Worm (Caenorhabditis elegans): ENCODE data around the gene K01B6.3.
A peak's percentile ranks its signal among the peaks of the same experiment; 100 is the strongest.

Gene K01B6.3

DNA sequence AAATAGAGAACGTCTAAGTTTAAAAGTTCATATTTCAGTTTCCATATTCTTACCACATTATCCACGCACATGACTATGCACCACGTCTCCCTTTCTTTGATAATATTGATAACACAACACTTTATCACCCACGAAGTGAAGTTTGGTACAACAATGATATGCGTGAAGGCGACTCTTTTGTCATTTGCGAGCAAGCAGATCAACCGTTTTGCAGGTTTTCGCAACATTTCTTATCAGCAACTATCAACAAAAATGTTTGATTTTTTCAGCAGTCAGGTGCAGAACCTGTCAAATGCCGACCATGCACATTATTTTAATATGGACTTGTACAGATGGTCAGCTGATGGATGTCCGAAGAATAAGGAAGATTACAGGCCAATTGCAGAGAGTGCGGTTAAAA, 26.5 kb downstream of the K01B6.3 start (continued):
- TF ChIP-seq die-1 (tag; optimal IDR thresholded peaks at IDR 0.05) (no peak), ekl-4 (GFP tag; IDR thresholded peaks at IDR 0.05) (no peak), sptf-2 (GFP tag; optimal IDR thresholded peaks at IDR 0.05) (no peak), lin-35 (GFP tag; optimal IDR thresholded peaks at IDR 0.05) (no peak), Y53G8AR.9 (GFP tag; conservative IDR thresholded peaks at IDR 0.05) (no peak), chd-7 (tag; optimal IDR thresholded peaks at IDR 0.05) (no peak), pha-4 (tag; optimal IDR thresholded peaks at IDR 0.05) (peak; percentile 52), F52B5.7 (tag; optimal IDR thresholded peaks at IDR 0.05) (no peak), D2030.7 (GFP tag; IDR thresholded peaks at IDR 0.05) (no peak), nhr-80 (tag; optimal IDR thresholded peaks at IDR 0.05) (peak; percentile 98), hsf-1 (GFP tag; IDR thresholded peaks at IDR 0.05) (no peak), nhr-120 (GFP tag; IDR thresholded peaks at IDR 0.05) (no peak), lag-1 (GFP tag; IDR thresholded peaks at IDR 0.05) (no peak), xnd-1 (tag; optimal IDR thresholded peaks at IDR 0.05) (no peak), zfh-2 (GFP tag; conservative IDR thresholded peaks at IDR 0.05) (no peak), unc-130 (GFP tag; optimal IDR thresholded peaks at IDR 0.05) (no peak), tbp1 (GFP tag; optimal IDR thresholded peaks at IDR 0.05) (peak; percentile 22), unc-62 (GFP tag; optimal IDR thresholded peaks at IDR 0.05) (peak; percentile 12), egrh-3 (GFP tag; IDR thresholded peaks at IDR 0.05) (no peak), nhr-90 (tag; optimal IDR thresholded peaks at IDR 0.05) (no peak), athp-1 (tag; optimal IDR thresholded peaks at IDR 0.05) (no peak), lin-40 (tag; optimal IDR thresholded peaks at IDR 0.05) (no peak), repo-1 (tag; optimal IDR thresholded peaks at IDR 0.05) (no peak), nhr-179 (tag; optimal IDR thresholded peaks at IDR 0.05) (no peak), lin-54 (GFP tag; optimal IDR thresholded peaks at IDR 0.05) (no peak), ceh-79 (tag; optimal IDR thresholded peaks at IDR 0.05) (no peak), C17E4.6 (GFP tag; IDR thresholded peaks at IDR 0.05) (no peak), T26A5.8 (tag; optimal IDR thresholded peaks at IDR 0.05) (no peak), madf-3 (GFP tag; IDR thresholded peaks at IDR 0.05) (no peak), F57A8.1 (GFP tag; optimal IDR thresholded peaks at IDR 0.05) (no peak), snpc-4 (GFP tag; optimal IDR thresholded peaks at IDR 0.05) (no peak), snpc-4 (tag; optimal IDR thresholded peaks at IDR 0.05) (no peak), zim-3 (tag; optimal IDR thresholded peaks at IDR 0.05) (no peak), rcor-1 (GFP tag; IDR thresholded peaks at IDR 0.05) (no peak), F39B2.1 (GFP tag; IDR thresholded peaks at IDR 0.05) (no peak), him-1 (tag; optimal IDR thresholded peaks at IDR 0.05) (no peak), lin-26 (GFP tag; IDR thresholded peaks at IDR 0.05) (no peak), ztf-18 (tag; optimal IDR thresholded peaks at IDR 0.05) (no peak), ccch-3 (GFP tag; optimal IDR thresholded peaks at IDR 0.05) (no peak), nfya-2 (GFP tag; IDR thresholded peaks at IDR 0.05) (no peak), nhr-27 (tag; optimal IDR thresholded peaks at IDR 0.05) (no peak), mcd-1 (GFP tag; IDR thresholded peaks at IDR 0.05) (no peak), mel-28 (tag; optimal IDR thresholded peaks at IDR 0.05; ENCODE audit: borderline replicate concordance) (no peak), hrde-1 (tag; optimal IDR thresholded peaks at IDR 0.05; ENCODE audit: borderline replicate concordance) (no peak)

Measured in whole organism, young adult.